Worm (Caenorhabditis elegans): ENCODE measurements around the gene mxl-3.

The mxl-3 gene

ce11 chrX:13307852-13308251 lies 42.8 kb downstream of the mxl-3 start (continued):
- TF ChIP-seq F57A8.1 (GFP tag; optimal IDR thresholded peaks at IDR 0.05) = no peak
- no peak for TF ChIP-seq chd-7 (tag; optimal IDR thresholded peaks at IDR 0.05)
- TF ChIP-seq ztf-6 (GFP tag; IDR thresholded peaks at IDR 0.05) = no peak
- TF ChIP-seq F49E8.2 (tag; optimal IDR thresholded peaks at IDR 0.05; ENCODE audit: insufficient read depth) = no peak
- TF ChIP-seq tlf-1 (GFP tag; optimal IDR thresholded peaks at IDR 0.05) = no peak
- no peak for TF ChIP-seq ztf-3 (GFP tag; optimal IDR thresholded peaks at IDR 0.05)
- TF ChIP-seq lin-26 (GFP tag; IDR thresholded peaks at IDR 0.05) = peak; percentile 59
- peak; percentile 68 for TF ChIP-seq rpc-1 (optimal IDR thresholded peaks at IDR 0.05)
- peak; percentile 79 for TF ChIP-seq rpc-1 (tag; optimal IDR thresholded peaks at IDR 0.05)
- TF ChIP-seq lsy-27 (tag; optimal IDR thresholded peaks at IDR 0.05; ENCODE audit: borderline replicate concordance, insufficient read depth) = no peak
- TF ChIP-seq dpff-1 (tag; optimal IDR thresholded peaks at IDR 0.05) = no peak
- TF ChIP-seq aptf-3 (GFP tag; IDR thresholded peaks at IDR 0.05) = no peak
- no peak for TF ChIP-seq nhr-80 (tag; optimal IDR thresholded peaks at IDR 0.05)
- TF ChIP-seq zim-3 (tag; optimal IDR thresholded peaks at IDR 0.05) = no peak
- TF ChIP-seq let-526 (GFP tag; IDR thresholded peaks at IDR 0.05) = no peak
- no peak for TF ChIP-seq nhr-179 (tag; optimal IDR thresholded peaks at IDR 0.05)
- TF ChIP-seq F23B12.7 (tag; optimal IDR thresholded peaks at IDR 0.05; ENCODE audit: insufficient read depth) = no peak
- peak; percentile 15 for TF ChIP-seq lin-40 (tag; optimal IDR thresholded peaks at IDR 0.05)
- TF ChIP-seq attf-3 (GFP tag; conservative IDR thresholded peaks at IDR 0.05) = no peak
- TF ChIP-seq Y67H2A.10 (GFP tag; conservative IDR thresholded peaks at IDR 0.05) = no peak
- TF ChIP-seq madf-6 (GFP tag; IDR thresholded peaks at IDR 0.05) = no peak
- TF ChIP-seq efl-1 (GFP tag; optimal IDR thresholded peaks at IDR 0.05) = no peak
- no peak for TF ChIP-seq fkh-3 (tag; optimal IDR thresholded peaks at IDR 0.05)
- TF ChIP-seq dox-1 (GFP tag; IDR thresholded peaks at IDR 0.05) = no peak
- no peak for TF ChIP-seq B0035.1 (tag; optimal IDR thresholded peaks at IDR 0.05)
- TF ChIP-seq F22D6.2 (tag; optimal IDR thresholded peaks at IDR 0.05) = no peak
- no peak for TF ChIP-seq F52B5.7 (tag; optimal IDR thresholded peaks at IDR 0.05)
- TF ChIP-seq ama-1 (optimal IDR thresholded peaks at IDR 0.05) = no peak
- TF ChIP-seq ama-1 (GFP tag; optimal IDR thresholded peaks at IDR 0.05) = peak in 1 of 2 experiments; percentile 71

DNA sequence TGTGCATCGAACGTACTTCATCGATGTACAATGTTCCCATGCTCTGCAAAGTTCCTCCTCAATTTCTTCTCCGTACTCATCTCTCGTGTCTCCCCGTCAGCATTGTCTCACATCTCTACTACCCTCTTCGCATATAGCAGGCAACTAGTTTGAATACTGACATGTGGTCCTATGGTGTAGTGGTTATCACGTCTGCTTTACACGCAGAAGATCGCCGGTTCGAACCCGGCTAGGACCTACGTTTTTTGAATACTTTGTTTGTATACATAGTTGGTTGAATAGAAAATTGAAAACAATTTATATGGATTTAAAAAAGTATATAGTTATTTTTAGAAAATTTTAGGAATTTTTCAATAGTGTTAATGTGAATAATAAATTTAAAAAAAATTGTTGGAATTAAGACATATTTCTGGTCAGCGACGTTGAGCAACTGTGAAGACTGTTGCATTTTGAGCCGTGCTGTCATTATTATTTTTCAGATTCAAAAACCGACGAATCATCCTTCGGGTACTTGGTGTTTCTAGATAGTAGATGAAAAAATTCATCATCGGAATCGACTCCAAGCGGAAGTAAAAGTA lies 43.6 kb downstream of the mxl-3 start:
- TF ChIP-seq T07F8.4 (tag; optimal IDR thresholded peaks at IDR 0.05) = peak; percentile 89
- TF ChIP-seq F49E8.2 (tag; optimal IDR thresholded peaks at IDR 0.05; ENCODE audit: insufficient read depth) = no peak
- no peak for TF ChIP-seq zfh-2 (GFP tag; conservative IDR thresholded peaks at IDR 0.05)
- peak; percentile 95 for TF ChIP-seq fkh-3 (tag; optimal IDR thresholded peaks at IDR 0.05)
- 0 out of 2 replicates have a peak, but pooled peaks have one; percentile 22 for TF ChIP-seq ceh-58 (GFP tag; IDR thresholded peaks at IDR 0.05)
- peak; percentile 83 for TF ChIP-seq atf-7 (tag; optimal IDR thresholded peaks at IDR 0.05)
- peak; percentile 35 for TF ChIP-seq F57C9.4 (tag; optimal IDR thresholded peaks at IDR 0.05)
- TF ChIP-seq ztf-28 (GFP tag; IDR thresholded peaks at IDR 0.05) = peak; percentile 64; the same call in 1 of the 2 replicates
- TF ChIP-seq B0035.1 (tag; optimal IDR thresholded peaks at IDR 0.05) = peak; percentile 89
- peak; percentile 42 for TF ChIP-seq mel-28 (tag; optimal IDR thresholded peaks at IDR 0.05; ENCODE audit: borderline replicate concordance)
- peak; percentile 12 for TF ChIP-seq dpl-1 (GFP tag; optimal IDR thresholded peaks at IDR 0.05)
- peak; percentile 97 for TF ChIP-seq lin-26 (GFP tag; IDR thresholded peaks at IDR 0.05)
- TF ChIP-seq madf-6 (GFP tag; IDR thresholded peaks at IDR 0.05) = no peak; the same call in 1 of the 2 replicates
- peak; percentile 79 for TF ChIP-seq Y95B8A.8 (GFP tag; IDR thresholded peaks at IDR 0.05)
- TF ChIP-seq T26A5.8 (tag; optimal IDR thresholded peaks at IDR 0.05) = peak; percentile 73
- peak; percentile 93; the same call in 1 of the 2 replicates for TF ChIP-seq rcor-1 (GFP tag; IDR thresholded peaks at IDR 0.05)
- peak; percentile 65 for TF ChIP-seq Y53F4B.3 (GFP tag; IDR thresholded peaks at IDR 0.05)
- peak; percentile 82 for TF ChIP-seq F57A8.1 (GFP tag; optimal IDR thresholded peaks at IDR 0.05)
- peak; percentile 89 for TF ChIP-seq pbrm-1 (GFP tag; IDR thresholded peaks at IDR 0.05)
- TF ChIP-seq xnd-1 (tag; optimal IDR thresholded peaks at IDR 0.05) = no peak
- TF ChIP-seq dox-1 (GFP tag; IDR thresholded peaks at IDR 0.05) = peak; percentile 89; the same call in 1 of the 2 replicates
- TF ChIP-seq bed-2 (GFP tag; IDR thresholded peaks at IDR 0.05) = peak; percentile 57; the same call in 1 of the 2 replicates
- TF ChIP-seq ekl-4 (GFP tag; IDR thresholded peaks at IDR 0.05) = peak; percentile 87
- TF ChIP-seq K12H6.12 (tag; optimal IDR thresholded peaks at IDR 0.05) = peak; percentile 85
- TF ChIP-seq hmg-20 (GFP tag; IDR thresholded peaks at IDR 0.05) = peak; percentile 89
- peak; percentile 87 for TF ChIP-seq unc-130 (GFP tag; optimal IDR thresholded peaks at IDR 0.05)

All from whole organism, young adult.